Worm (Caenorhabditis elegans) whole organism, early embryonic: Measurements from ENCODE around the gene utp-20.

ENCODE experiments used
- F13C5.2 ChIP-seq: sonication (generic microtip); optimal IDR thresholded peaks from 2 replicates; lab custom pipeline; 2017; ENCODE audit warnings: mild to moderate bottlenecking, missing genetic modification characterization, inconsistent platforms, missing compliant biosample characterization
- ama-1 ChIP-seq: fragments of 150-350 bp; optimal IDR thresholded peaks from 2 replicates; lab custom pipeline; 2014
- ceh-13 ChIP-seq: fragments of 200-800 bp; sonication (Bioruptor generic); optimal IDR thresholded peaks from 2 replicates; lab custom pipeline; 2018; ENCODE audit warnings: mild to moderate bottlenecking, missing genetic modification characterization, missing compliant biosample characterization
- ceh-36 ChIP-seq: sonication (generic microtip); optimal IDR thresholded peaks from 2 replicates; lab custom pipeline; 2016; ENCODE audit warnings: missing genetic modification characterization, inconsistent platforms, missing compliant biosample characterization
- ets-7 ChIP-seq: sonication (generic microtip); optimal IDR thresholded peaks from 2 replicates; lab custom pipeline; 2016; ENCODE audit warnings: missing genotype, missing genetic modification characterization, missing compliant biosample characterization
- flt-1 ChIP-seq: fragments of 200-800 bp; sonication (Bioruptor generic); IDR thresholded peaks from 2 replicates; pipeline ENCODE4 v1.3.6; 2022; ENCODE audit warnings: missing genetic modification characterization, missing compliant biosample characterization
- hmbx-1 ChIP-seq: sonication (generic microtip); optimal IDR thresholded peaks from 2 replicates; lab custom pipeline; 2016; ENCODE audit warnings: mild to moderate bottlenecking, missing genetic modification characterization, missing compliant biosample characterization
- hmg-4 ChIP-seq: fragments of 200-800 bp; sonication (Bioruptor generic); optimal IDR thresholded peaks from 2 replicates; lab custom pipeline; 2018; ENCODE audit warnings: mild to moderate bottlenecking, missing genetic modification characterization, missing compliant biosample characterization
- hnd-1 ChIP-seq: sonication (generic microtip); optimal IDR thresholded peaks from 2 replicates; lab custom pipeline; 2016; ENCODE audit warnings: missing genetic modification characterization, missing compliant biosample characterization
- pes-1 ChIP-seq: fragments of 200-800 bp; sonication (Bioruptor generic); IDR thresholded peaks from 2 replicates; pipeline ENCODE4 v1.3.6; 2022; ENCODE audit warnings: missing genetic modification reagents, missing genetic modification characterization, missing compliant biosample characterization
- scrt-1 ChIP-seq: fragments of 200-800 bp; sonication (Bioruptor generic); IDR thresholded peaks from 2 replicates; pipeline ENCODE4 v1.3.6; 2022; ENCODE audit warnings: missing genetic modification characterization, missing compliant biosample characterization
- tbx-11 ChIP-seq: fragments of 200-800 bp; sonication (Bioruptor generic); IDR thresholded peaks from 2 replicates; pipeline ENCODE4 v1.3.6; 2022; ENCODE audit warnings: missing genetic modification characterization, missing compliant biosample characterization

ce11 chrII:6581236-6581635 lies 45.1 kb downstream of the utp-20 start, which contains the start of gene C56C10.6:
- TF ChIP-seq ceh-36 (no peak), ama-1 (lab: Kevin White, UChicago) (no peak), scrt-1 (GFP tag; lab: Robert Waterston, UW) (no peak), hnd-1 (tag; lab: Kevin White, UChicago) (no peak), tbx-11 (GFP tag; lab: Robert Waterston, UW) (no peak), flt-1 (GFP tag; lab: Robert Waterston, UW) (no peak), hmbx-1 (tag; lab: Kevin White, UChicago) (no peak), ets-7 (tag; lab: Kevin White, UChicago) (no peak), pes-1 (GFP tag; lab: Robert Waterston, UW) (no peak), F13C5.2 (tag; lab: Kevin White, UChicago) (no peak), hmg-4 (GFP tag; lab: Kevin White, UChicago) (no peak), ceh-13 (GFP tag; lab: Kevin White, UChicago) (no peak)
